Worm (Caenorhabditis elegans) whole organism, L3 larva: ENCODE results near the gene C01G10.9.

ENCODE experiments used
- nfya-1 ChIP-seq: sonication (generic microtip); optimal IDR thresholded peaks from 2 replicates; lab custom pipeline; 2017; ENCODE audit warnings: missing genetic modification characterization, mild to moderate bottlenecking, missing compliant biosample characterization, antibody characterized with exemption, moderate library complexity; ENCODE audit not compliant: insufficient read depth
- nhr-28 ChIP-seq: fragments of 150-350 bp; optimal IDR thresholded peaks from 2 replicates; lab custom pipeline; 2014; ENCODE audit warnings: missing biosample characterization, missing genetic modification characterization

DNA sequence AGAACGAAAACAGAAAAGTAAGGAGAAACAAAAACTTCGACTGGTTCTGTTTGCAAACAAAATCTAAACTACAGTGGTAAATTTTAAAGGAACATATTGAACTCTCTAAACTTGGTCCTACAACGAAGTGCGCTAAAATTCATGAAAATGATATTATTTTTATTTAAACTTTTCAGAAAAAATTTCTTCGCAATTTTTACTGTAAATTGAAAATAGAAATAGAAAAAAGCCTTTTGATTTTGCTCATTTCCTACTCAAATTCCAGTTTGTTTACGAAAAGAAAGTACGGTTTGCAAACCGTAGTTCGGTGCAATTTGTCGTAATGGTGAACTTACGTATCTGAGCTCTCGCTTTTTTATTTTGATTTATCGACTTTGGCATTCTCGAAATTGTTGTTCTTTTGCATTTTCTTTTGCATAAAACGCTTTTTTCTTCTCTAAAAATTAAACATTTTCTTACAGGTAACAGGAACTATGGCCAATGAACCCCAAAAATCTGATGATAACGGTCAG, 16.4 kb upstream of the C01G10.9 start, which contains the start of gene otub-1:
- TF ChIP-seq nhr-28 (no peak), nfya-1 (no peak)
